Fruit fly (Drosophila melanogaster) whole organism: Measurements from ENCODE around the gene RpS29.

Experiments
- CG8478 ChIP-seq: fragments of >200 bp; optimal IDR thresholded peaks from 2 replicates; lab custom pipeline; 2018; ENCODE audit warnings: inconsistent platforms
- Dll ChIP-seq: fragments of >200 bp; optimal IDR thresholded peaks from 2 replicates; lab custom pipeline; 2017
- EcR ChIP-seq, 2 experiments: fragments of >200 bp; optimal IDR thresholded peaks; 2 replicates each; lab custom pipeline; 2017; ENCODE audit warnings: missing biosample characterization in 2 of 2, missing genetic modification characterization in 2 of 2, missing genetic modification reagents in 2 of 2
- pan ChIP-seq: fragments of >200 bp; optimal IDR thresholded peaks from 2 replicates; lab custom pipeline; 2017
- psq ChIP-seq: fragments of >200 bp; optimal IDR thresholded peaks from 2 replicates; lab custom pipeline; 2017
- usp ChIP-seq: fragments of >200 bp; optimal IDR thresholded peaks from 2 replicates; lab custom pipeline; 2017; ENCODE audit warnings: missing biosample characterization, missing genetic modification characterization, mixed read lengths

DNA sequence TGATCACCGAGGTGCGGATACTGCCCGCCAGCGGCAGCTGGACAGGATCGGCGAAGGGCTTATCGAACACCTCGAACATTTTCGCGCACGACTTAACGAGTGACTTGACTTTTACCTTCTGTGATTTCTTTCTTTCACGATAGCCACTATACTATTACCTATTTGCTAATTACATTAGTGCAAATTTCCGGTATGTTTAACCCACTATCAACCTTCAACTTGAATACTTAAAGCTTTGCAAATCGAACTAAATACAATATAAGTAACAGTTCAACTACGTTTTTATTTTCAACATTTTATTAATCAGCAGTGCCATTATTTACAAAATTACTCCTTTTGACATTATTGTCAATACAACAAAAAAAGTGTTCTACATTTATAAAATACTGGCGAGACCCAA, 39.0 kb downstream of the RpS29 start, which contains the start of gene CG16904:
- TF ChIP-seq Dll = no peak
- no peak for TF ChIP-seq psq
- no peak for TF ChIP-seq pan (lab: Kevin White, UChicago)
- no peak for TF ChIP-seq EcR (GFP tag; optimal IDR thresholded peaks at IDR 0.05; lab: Kevin White, UChicago)
- no peak for TF ChIP-seq usp (GFP tag; lab: Kevin White, UChicago)
- TF ChIP-seq CG8478 (lab: Kevin White, UChicago) = no peak
